Fruit fly (Drosophila melanogaster): Measurements from ENCODE around the gene CG13895.

The CG13895 gene

DNA sequence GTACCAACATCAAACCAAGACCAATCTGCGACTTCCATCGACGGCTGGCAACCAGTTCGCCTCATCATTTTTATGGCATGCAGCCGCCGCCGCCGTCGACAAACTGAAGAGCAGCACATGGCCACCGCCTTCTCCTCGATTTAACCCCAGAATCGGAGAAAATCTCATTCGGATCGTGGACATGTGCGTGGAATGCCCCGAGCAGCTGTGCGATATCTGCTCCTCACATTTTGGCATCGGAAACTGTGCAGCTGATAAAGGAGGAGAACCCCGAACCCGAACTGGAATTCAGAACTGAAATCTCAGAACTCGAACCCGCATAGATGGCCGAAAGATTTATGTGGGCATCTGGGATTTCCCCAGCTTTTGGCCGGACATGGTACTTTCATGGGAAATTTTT lies 35.1 kb upstream of the CG13895 start:
- no peak for TF ChIP-seq noc (tag; optimal IDR thresholded peaks at IDR 0.05)

DNA sequence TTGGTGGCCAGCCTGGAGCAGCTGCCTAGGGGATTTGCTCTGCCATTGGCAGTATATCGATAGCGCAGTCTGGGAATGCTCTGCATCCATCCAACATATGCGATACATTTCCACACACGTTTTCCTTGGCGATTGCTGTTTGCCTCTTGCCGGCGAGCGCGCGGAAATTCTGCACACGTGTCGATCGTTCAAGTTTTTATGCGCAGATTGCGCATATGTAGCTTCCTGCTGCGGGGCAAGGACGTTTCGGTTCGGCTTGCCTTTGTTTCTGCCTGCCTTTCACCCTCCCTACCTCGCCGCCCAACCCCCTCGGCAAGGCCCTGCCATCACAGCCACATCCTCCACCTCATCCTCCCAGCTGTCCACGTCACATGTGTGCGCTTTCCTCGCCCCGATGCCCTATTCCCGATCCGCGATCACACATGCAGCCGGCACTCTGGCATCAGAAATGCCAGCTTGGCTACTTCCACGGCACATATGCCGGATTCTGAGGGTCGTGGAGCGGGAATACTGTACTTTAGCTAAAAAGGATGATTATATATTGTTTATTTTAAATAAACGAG lies 34.5 kb upstream of the CG13895 start:
- no peak for TF ChIP-seq noc (tag; optimal IDR thresholded peaks at IDR 0.05)

DNA sequence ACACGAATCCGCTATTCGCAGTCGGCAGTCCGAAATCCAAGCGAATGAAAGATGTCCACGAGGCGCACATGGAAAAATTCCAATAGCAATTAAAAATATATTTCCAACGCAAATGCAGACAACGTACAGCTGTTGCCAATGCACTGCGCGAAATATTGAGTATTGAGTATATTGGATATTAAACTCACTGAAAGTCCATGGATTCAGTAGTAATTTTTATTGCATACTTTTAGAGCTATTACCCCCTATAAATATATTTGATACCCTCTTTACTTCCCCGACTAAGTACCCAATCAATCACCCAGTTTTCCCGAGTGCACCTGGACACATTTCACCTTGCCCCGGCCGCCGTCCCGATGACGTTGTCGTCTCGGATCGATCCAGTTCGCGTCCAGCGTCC lies 33.7 kb upstream of the CG13895 start:
- no peak for TF ChIP-seq noc (tag; optimal IDR thresholded peaks at IDR 0.05)

DNA sequence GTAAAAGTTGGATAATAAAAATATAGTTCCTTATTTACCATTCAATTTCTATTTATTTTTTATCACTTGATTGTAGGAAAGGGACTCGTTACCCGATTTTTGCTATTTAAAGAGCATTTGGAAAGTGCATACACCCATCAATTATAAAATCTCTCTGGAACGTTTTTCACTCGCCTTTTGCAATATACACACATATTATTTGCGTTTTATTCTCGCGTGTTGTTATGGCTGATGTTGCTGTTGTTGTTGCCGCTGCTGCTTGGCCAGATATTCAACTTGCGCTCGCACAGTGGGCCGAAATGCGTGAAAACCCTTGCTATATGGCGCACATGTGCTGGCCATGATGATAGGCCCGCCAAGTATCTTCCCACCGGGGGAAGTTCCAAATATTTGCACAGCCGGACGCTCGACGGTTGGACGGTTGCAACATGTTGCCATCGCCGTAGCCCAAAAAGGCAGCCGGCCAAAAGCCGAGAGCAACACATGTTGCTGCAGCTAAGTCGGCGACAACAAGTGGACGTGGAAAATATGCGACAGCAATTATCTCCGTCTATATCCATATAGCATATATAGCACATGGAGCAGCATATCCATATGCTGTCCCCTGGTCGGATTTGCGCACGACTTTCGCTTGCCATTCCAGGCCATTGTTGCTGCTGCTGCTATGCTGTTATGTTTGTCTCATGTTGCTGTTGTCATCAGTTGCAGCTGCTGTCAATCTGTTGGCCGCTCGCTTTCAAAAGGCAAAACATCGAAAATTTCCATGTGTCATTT lies 31.5 kb upstream of the CG13895 start:
- no peak for TF ChIP-seq noc (tag; optimal IDR thresholded peaks at IDR 0.05)

DNA sequence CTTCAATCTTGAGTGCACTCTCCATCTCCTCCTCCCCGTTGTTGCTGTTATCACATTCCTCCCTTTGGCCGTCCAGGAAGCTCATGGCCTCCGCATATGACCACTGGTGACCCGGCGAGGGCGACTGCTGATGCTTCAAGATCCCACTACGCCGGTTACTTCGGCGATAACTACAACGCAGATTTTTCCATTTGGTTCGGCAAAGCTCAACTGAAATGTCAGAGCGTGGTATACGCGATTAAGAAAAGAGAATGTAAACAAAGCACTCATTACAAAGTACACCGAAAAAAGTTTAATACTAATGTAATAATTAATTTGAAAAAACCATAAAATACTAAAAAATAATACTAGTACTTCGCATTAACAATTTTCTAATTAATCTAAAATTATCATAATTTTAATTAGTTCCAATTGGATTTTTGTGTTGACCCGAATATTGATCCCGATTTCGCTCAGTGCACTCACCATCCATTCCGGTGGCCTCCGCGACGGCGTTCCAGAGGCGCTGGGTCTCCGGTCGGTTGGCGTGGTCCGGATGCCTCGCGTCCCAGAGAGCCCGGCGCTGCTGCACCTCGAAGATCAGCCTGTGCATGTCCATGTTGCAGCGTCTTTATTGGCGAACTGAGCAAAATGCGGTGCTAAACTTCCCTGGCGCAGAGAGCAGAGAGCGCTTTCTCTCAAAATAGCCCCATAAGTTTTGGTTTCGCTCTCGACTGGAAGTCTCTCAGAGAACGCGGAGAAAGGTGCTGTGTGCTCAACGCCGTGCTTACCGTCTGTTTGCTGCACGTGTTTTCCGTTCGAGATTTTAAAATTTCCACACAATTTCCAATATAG lies 30.7 kb upstream of the CG13895 start:
- peak; percentile 70 for TF ChIP-seq noc (tag; optimal IDR thresholded peaks at IDR 0.05)

DNA sequence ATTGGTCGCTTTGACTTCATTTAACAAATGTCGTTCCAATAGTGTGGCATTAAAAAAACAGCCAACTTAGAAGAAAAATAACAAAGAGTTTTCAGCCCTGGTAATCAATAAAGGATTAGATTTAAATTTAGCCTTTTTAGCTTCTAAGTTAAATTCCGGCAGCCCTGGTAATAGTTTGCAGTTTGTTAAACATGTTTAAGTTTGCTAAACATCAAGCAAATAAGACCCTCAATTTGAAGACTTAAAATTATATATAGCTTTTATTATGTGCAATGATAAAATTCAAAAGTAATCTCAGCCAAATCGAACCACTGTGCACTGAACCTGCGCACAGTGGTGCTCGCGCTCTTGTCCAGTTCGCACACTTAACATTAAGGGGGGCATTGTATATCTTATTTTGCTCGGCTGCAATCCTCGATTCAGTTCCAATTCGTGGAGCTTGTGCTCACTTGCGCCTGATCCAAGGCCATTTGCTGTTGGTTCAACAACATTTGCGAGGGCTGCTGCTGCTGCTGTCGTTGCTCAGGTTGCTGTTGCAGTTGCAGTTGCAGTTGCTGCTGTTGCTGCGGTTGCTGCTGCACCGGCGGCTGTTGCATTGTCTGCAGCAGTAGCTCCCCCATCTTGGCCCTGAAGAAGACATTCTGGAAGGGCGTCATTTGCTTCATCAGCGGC lies 29.6 kb upstream of the CG13895 start:
- TF ChIP-seq noc (tag; optimal IDR thresholded peaks at IDR 0.05): no peak

DNA sequence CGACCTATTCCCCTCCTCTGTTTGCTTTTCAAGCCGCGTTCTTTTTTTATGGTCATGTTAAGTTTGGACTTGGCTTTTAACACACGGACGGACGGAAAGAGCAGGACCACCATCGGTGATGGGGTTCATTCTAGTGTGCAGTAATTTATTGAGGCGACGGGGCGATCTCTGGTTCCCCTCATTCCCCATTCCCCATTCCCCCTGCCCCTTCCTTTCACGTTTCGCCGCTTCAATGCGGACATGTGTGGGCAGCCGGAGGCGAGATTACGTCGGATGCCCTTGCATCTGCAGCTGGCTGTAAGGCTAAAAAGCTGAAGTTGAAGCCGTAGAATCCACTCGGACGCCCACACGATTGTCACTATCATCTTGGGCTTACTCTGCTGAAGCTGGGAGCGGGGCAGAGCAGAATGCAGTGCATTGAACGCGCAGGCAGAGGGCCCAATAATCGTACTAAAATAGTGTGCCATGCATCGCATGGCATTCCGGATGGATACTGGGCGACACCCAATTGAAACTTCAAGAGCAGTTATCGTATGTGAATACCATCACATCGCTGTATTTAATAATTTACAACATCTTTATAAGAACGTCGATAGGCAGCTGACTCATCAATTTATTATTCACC lies 28.6 kb upstream of the CG13895 start:
- TF ChIP-seq noc (tag; optimal IDR thresholded peaks at IDR 0.05): no peak

DNA sequence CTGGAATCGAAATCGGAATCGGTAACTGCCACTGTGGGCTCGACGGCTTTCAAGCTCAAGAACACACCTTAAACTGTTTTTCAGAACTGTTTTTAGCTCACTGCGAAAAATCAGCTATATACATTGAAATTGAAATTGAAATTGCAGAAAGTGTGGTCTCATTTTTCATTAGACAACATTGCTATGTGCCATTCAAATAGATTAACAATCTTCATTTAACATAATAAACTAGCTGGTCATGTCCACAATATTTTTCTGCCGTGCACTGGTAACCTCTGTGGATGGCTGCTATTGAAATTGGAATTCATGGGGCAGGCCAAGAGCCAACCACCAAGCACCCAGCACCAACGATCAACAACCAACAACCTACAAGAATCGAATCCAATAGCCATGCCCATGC lies 27.9 kb upstream of the CG13895 start:
- no peak for TF ChIP-seq noc (tag; optimal IDR thresholded peaks at IDR 0.05)

DNA sequence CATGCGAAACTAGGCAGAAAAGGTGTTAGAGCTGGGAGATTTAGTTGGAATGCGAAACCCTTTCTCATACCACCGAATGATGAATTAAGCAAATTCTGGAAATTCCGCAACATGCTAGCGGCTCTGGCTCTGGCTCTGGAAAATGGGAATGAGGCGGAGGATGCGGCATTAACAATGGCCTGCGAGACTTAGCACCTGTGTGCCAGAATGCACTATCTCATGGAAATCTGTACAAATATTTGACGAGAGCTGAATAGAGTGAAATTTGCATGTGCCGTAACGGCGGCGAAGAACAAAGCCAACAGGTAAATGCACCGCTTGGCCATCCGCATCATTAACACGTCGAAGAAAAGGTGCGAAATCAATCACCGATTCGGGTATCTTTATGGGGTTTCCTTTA lies 27.3 kb upstream of the CG13895 start:
- TF ChIP-seq noc (tag; optimal IDR thresholded peaks at IDR 0.05): no peak

DNA sequence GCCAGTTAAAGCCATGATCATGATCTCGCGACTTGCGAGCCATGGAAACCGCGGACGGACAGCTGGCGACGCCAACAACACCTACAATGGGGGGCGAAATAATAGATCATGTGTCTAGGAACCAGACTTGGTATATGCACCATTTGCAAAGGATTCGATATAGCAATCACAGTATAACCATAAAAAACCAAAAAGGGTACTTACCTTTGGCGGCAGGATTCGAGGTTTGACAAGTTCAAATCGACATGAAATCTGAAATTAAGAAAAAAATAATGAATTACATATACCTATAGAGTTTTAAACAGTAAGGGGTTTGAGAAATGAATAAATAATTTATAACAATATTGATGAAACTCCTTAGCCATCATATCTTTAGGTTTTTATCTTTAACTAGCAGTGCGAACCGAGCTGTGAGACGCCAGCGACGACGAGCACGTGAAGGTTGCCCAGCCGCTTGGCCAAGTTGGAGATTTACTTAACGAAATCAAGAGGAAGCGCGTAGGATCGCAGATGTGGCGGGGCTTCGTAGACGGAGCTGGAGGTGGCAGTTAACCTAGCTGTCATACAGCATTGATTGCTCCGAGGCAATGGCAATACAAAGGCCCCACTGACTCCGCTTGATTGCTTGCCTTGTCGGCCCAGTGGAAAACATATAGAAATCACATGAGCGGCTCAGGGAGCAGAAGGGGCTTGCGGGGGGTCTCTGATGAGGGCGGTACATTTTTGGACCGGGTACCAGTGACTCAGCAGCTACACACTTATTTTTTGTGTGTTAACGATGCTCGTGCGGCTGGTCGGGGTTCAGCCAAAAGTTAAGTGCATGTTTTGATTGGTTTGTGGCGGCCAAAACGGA lies 26.1 kb upstream of the CG13895 start:
- no peak for TF ChIP-seq noc (tag; optimal IDR thresholded peaks at IDR 0.05)

DNA sequence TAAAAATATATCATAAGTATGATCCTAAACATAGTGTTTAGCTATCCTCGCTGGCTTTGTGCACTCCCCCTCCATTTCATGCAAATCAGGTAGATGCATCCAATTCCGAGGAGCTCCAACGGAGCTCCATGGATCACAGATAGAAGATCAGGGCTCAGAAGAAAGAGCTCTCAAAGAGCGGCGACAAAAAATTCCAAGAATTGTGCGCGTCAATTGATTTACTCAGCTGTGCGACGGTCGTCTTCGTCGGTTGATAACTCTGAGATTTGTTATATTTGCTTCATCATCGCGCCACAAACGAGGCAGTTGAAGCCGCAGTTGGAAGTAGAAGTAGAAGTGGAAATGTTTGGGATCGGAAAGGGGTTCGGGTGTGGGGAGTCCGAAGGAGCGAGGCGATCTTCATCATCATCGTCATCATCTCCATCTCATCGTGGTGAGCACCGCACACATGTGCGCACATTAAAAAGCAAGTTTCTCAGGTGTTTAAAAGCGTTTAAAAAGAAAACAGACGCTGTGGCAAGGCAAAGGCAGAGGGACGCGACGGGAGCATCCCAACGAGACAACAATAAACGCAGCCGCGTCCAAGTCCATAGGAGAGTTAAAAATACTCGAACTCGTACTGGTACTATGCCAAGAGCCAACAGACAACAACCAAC lies 25.3 kb upstream of the CG13895 start:
- TF ChIP-seq noc (tag; optimal IDR thresholded peaks at IDR 0.05): no peak

DNA sequence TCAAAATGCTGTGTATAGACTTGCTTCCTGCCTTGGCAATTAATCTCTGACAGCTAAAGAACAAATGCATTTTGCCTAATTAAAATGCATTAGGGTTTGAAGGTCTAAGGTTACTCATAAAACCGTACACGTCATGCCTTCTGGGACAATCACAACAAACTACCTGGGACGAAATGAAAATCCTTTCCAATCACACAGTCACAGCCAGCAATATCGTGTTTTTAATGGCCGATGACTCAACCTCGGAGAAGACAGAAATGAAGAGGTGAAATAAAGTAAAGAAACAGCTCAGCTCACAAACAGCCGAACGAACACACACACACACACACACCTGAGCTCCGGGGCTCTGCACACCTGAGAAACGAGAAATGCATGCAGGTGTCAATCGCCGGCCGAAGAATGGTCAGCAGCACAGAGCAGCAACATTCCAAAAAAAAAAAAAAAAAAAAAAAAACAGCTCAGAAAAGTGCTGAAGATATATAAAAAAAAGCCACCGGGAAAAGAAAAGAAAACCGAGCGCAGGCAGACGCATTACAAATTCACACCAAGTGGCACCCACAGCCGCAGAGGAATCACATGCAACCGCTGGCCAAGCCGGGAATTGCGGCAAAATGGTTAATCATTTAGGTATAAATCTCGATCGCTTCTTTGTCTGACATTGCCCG lies 24.4 kb upstream of the CG13895 start:
- TF ChIP-seq noc (tag; optimal IDR thresholded peaks at IDR 0.05): no peak

DNA sequence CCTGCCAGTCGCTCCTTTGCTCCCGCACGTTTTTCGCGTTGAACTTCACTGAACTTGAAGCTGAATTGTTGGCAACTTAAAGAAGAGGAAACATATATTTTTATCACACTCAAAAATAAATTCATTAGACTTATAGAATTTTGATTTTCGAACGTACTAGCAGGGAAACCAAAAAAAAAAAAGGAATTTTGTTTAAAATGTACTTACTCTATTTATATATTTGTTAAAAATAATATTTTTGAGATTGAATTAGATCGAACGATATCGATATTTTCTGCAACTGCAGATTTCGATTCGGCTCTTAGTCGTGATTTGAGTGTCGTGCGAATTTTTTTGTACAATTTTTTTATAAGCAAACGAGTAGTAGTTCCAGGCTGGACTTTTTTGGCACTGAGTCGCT lies 23.5 kb upstream of the CG13895 start:
- no peak for TF ChIP-seq noc (tag; optimal IDR thresholded peaks at IDR 0.05)

DNA sequence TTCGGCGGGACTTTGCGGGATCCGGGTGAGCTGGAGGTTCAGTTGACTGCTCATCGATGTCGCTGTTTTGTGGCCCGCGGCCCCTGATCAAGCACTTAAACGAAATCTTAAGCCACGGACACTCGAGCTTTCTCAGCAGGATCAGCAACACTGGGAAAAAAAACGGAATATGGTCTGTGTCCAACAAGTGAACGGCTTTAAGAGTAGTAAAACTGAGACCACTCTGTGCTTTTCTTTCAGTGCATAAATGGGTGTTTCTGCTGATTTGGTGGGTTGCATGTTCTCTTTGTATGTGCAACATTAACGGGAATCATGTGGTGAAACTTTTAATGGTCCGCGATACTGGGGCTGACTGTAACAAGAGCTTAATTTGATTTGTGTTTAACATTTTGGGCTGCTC lies 21.3 kb upstream of the CG13895 start:
- no peak for TF ChIP-seq noc (tag; optimal IDR thresholded peaks at IDR 0.05)
